Worm (Caenorhabditis elegans): ENCODE results near the gene ttc-36.

ttc-36 gene

ce11 chrII:10045670-10046069 lies 15.7 kb downstream of the ttc-36 start:
- TF ChIP-seq ceh-82 (tag; optimal IDR thresholded peaks at IDR 0.05) (no peak), nhr-77 (tag; optimal IDR thresholded peaks at IDR 0.05) (no peak), R02D3.7 (tag; optimal IDR thresholded peaks at IDR 0.05) (no peak), mep-1 (tag; optimal IDR thresholded peaks at IDR 0.05) (no peak), skn-1 (tag; optimal IDR thresholded peaks at IDR 0.05) (no peak), mxl-2 (GFP tag; conservative IDR thresholded peaks at IDR 0.05) (no peak), set-16 (GFP tag; IDR thresholded peaks at IDR 0.05) (no peak), nhr-10 (tag; optimal IDR thresholded peaks at IDR 0.05) (no peak), aha-1 (tag) (no peak), daf-16 (GFP tag; optimal IDR thresholded peaks at IDR 0.05) (no peak), daf-16 (tag; optimal IDR thresholded peaks at IDR 0.05) (no peak), hif-1 (tag; optimal IDR thresholded peaks at IDR 0.05) (no peak), ceh-28 (tag; optimal IDR thresholded peaks at IDR 0.05) (no peak), attf-4 (tag; optimal IDR thresholded peaks at IDR 0.05) (no peak), nhr-111 (GFP tag; optimal IDR thresholded peaks at IDR 0.05) (no peak), F44E2.7 (GFP tag; IDR thresholded peaks at IDR 0.05) (no peak)

- no peak for TF ChIP-seq aha-1 (tag)
Observed at ce11 chrII:10048568-10048967, 18.6 kb downstream of the ttc-36 start, which contains the start of gene flp-4. Gene flp-4 (plus strand): TSS chrII:10048868.

- TF ChIP-seq nhr-41 (GFP tag; IDR thresholded peaks at IDR 0.05) (no peak), egl-27 (tag; optimal IDR thresholded peaks at IDR 0.05) (no peak), unc-39 (tag; optimal IDR thresholded peaks at IDR 0.05) (no peak), nhr-11 (tag; optimal IDR thresholded peaks at IDR 0.05) (peak; percentile 47), fkh-10 (GFP tag; optimal IDR thresholded peaks at IDR 0.05) (no peak), snpc-4 (tag; optimal IDR thresholded peaks at IDR 0.05) (no peak), unc-130 (GFP tag; optimal IDR thresholded peaks at IDR 0.05) (no peak), aha-1 (tag) (peak; percentile 77), nhr-48 (tag; optimal IDR thresholded peaks at IDR 0.05) (no peak), dmd-9 (GFP tag; IDR thresholded peaks at IDR 0.05) (no peak), ceh-82 (tag; optimal IDR thresholded peaks at IDR 0.05) (no peak), zfp-2 (tag; optimal IDR thresholded peaks at IDR 0.05) (no peak), gei-8 (GFP tag; optimal IDR thresholded peaks at IDR 0.05) (no peak), madf-5 (GFP tag; IDR thresholded peaks at IDR 0.05) (no peak), hmg-1.1 (GFP tag; IDR thresholded peaks at IDR 0.05) (no peak)
Observed at ce11 chrII:10051485-10051884, 21.5 kb downstream of the ttc-36 start.

ce11 chrII:10056545-10057038 lies 26.6 kb downstream of the ttc-36 start, which contains the start of gene C18D1.2:
Gene C18D1.2 (plus strand): TSS chrII:10056988.
- TF ChIP-seq lir-3 (tag; optimal IDR thresholded peaks at IDR 0.05) (no peak), T26A8.4 (GFP tag; IDR thresholded peaks at IDR 0.05) (no peak), dve-1 (tag; optimal IDR thresholded peaks at IDR 0.05; ENCODE audit: insufficient read depth) (no peak), nhr-48 (tag; optimal IDR thresholded peaks at IDR 0.05) (no peak), F37D6.2 (tag; optimal IDR thresholded peaks at IDR 0.05) (no peak), mxl-2 (GFP tag; conservative IDR thresholded peaks at IDR 0.05) (no peak), fkh-10 (GFP tag; optimal IDR thresholded peaks at IDR 0.05) (no peak), R02D3.7 (tag; optimal IDR thresholded peaks at IDR 0.05) (no peak), hif-1 (tag; optimal IDR thresholded peaks at IDR 0.05) (no peak), nhr-6 (tag; optimal IDR thresholded peaks at IDR 0.05) (no peak), madf-5 (GFP tag; IDR thresholded peaks at IDR 0.05) (no peak), zip-11 (GFP tag; IDR thresholded peaks at IDR 0.05) (no peak), madf-9 (GFP tag; conservative IDR thresholded peaks at IDR 0.05) (no peak), nhr-76 (tag; optimal IDR thresholded peaks at IDR 0.05) (no peak), F10B5.3 (tag; optimal IDR thresholded peaks at IDR 0.05) (no peak), unc-62 (GFP tag; optimal IDR thresholded peaks at IDR 0.05 in 1 of 2) (no peak), unc-62 (tag; optimal IDR thresholded peaks at IDR 0.05) (no peak), php-3 (GFP tag; IDR thresholded peaks at IDR 0.05) (no peak), unc-130 (GFP tag; optimal IDR thresholded peaks at IDR 0.05) (no peak)

Data from whole organism, L4 larva.